Fruit fly (Drosophila melanogaster) whole organism, embryonic: ENCODE data around the gene CG14024.
A peak's percentile ranks its signal among the peaks of the same experiment; 100 is the strongest.

Experiments used
- Bgb ChIP-seq: fragments of 200-800 bp; sonication (Bioruptor generic); IDR thresholded peaks from 2 replicates; pipeline ENCODE4 v1.3.6; 2022; ENCODE audit warnings: missing biosample characterization, missing genetic modification characterization; ENCODE audit not compliant: partially characterized antibody
- CG10543 ChIP-seq: fragments of 200-800 bp; sonication (Bioruptor generic); optimal IDR thresholded peaks from 3 replicates; lab custom pipeline; 2017; ENCODE audit warnings: missing biosample characterization, mild to moderate bottlenecking, missing genetic modification characterization, moderate library complexity
- CG11085 ChIP-seq: fragments of 200-800 bp; sonication (Bioruptor generic); IDR thresholded peaks from 2 replicates; pipeline ENCODE4 v1.3.6; 2022; ENCODE audit warnings: missing biosample characterization, missing genetic modification characterization
- CG11560 ChIP-seq: fragments of 200-800 bp; sonication (Bioruptor generic); IDR thresholded peaks from 3 replicates; pipeline ENCODE4 v1.3.6; 2022; ENCODE audit warnings: missing biosample characterization, missing genetic modification characterization
- CG12219 ChIP-seq: fragments of 200-800 bp; sonication (Bioruptor generic); optimal IDR thresholded peaks from 3 replicates; lab custom pipeline; 2018; ENCODE audit warnings: missing biosample characterization, mild to moderate bottlenecking, missing genetic modification characterization
- CG12744 ChIP-seq: fragments of 200-800 bp; sonication (Bioruptor generic); optimal IDR thresholded peaks from 2 replicates; lab custom pipeline; 2016; ENCODE audit warnings: missing biosample characterization, missing genetic modification characterization
- CG15696 ChIP-seq: fragments of 200-800 bp; sonication (Bioruptor generic); optimal IDR thresholded peaks from 2 replicates; lab custom pipeline; 2019; ENCODE audit warnings: missing biosample characterization, mild to moderate bottlenecking, missing genetic modification characterization, moderate library complexity
- CG18599 ChIP-seq: fragments of 200-800 bp; sonication (Bioruptor generic); optimal IDR thresholded peaks from 3 replicates; lab custom pipeline; 2017; ENCODE audit warnings: missing biosample characterization, missing genetic modification characterization, mild to moderate bottlenecking, moderate library complexity, missing genetic modification reagents
- CG2678 ChIP-seq: fragments of 200-800 bp; sonication (Bioruptor generic); optimal IDR thresholded peaks from 3 replicates; lab custom pipeline; 2019; ENCODE audit warnings: missing biosample characterization, mild to moderate bottlenecking, missing genetic modification characterization, moderate library complexity
- CG2875 ChIP-seq: fragments of 200-800 bp; sonication (Bioruptor generic); optimal IDR thresholded peaks from 2 replicates; lab custom pipeline; 2017; ENCODE audit warnings: missing biosample characterization, mild to moderate bottlenecking, missing genetic modification characterization, missing genetic modification reagents
- CG2889 ChIP-seq: fragments of 200-800 bp; sonication (Bioruptor generic); IDR thresholded peaks from 3 replicates; pipeline ENCODE4 v1.3.6; 2022; ENCODE audit warnings: missing biosample characterization, missing genetic modification characterization
- CG30403 ChIP-seq: fragments of 200-800 bp; sonication (Bioruptor generic); optimal IDR thresholded peaks from 3 replicates; lab custom pipeline; 2016; ENCODE audit warnings: missing biosample characterization, missing genetic modification characterization
- CG30431 ChIP-seq: fragments of 200-800 bp; sonication (Bioruptor generic); optimal IDR thresholded peaks from 2 replicates; lab custom pipeline; 2017; ENCODE audit warnings: missing biosample characterization, missing genetic modification characterization
- CG32532 ChIP-seq: fragments of 200-800 bp; sonication (Bioruptor generic); IDR thresholded peaks from 2 replicates; pipeline ENCODE4 v1.3.6; 2022; ENCODE audit warnings: missing biosample characterization, missing genetic modification characterization
- CG4328 ChIP-seq: fragments of 200-800 bp; sonication (Bioruptor generic); optimal IDR thresholded peaks from 3 replicates; lab custom pipeline; 2017; ENCODE audit warnings: missing biosample characterization, missing genetic modification reagents, missing genetic modification characterization
- CG4360 ChIP-seq: fragments of 200-800 bp; sonication (Bioruptor generic); IDR thresholded peaks from 2 replicates; pipeline ENCODE4 v1.3.6; 2022; ENCODE audit warnings: missing biosample characterization, missing genetic modification characterization
- CG4854 ChIP-seq: fragments of 200-800 bp; sonication (Bioruptor generic); optimal IDR thresholded peaks from 2 replicates; lab custom pipeline; 2016; ENCODE audit warnings: missing biosample characterization, missing genetic modification characterization, inconsistent platforms
- CG6254 ChIP-seq: fragments of 200-800 bp; sonication (Bioruptor generic); optimal IDR thresholded peaks from 3 replicates; lab custom pipeline; 2017; ENCODE audit warnings: mild to moderate bottlenecking, missing biosample characterization, missing genetic modification reagents, missing genetic modification characterization
- CG6813 ChIP-seq: fragments of 200-800 bp; sonication (Bioruptor generic); optimal IDR thresholded peaks from 2 replicates; lab custom pipeline; 2017; ENCODE audit warnings: missing biosample characterization, missing genetic modification characterization, mild to moderate bottlenecking, moderate library complexity, missing genetic modification reagents
- CG8281 ChIP-seq: fragments of 200-800 bp; sonication (Bioruptor generic); optimal IDR thresholded peaks from 2 replicates; lab custom pipeline; 2018; ENCODE audit warnings: missing biosample characterization, mild to moderate bottlenecking, missing genetic modification characterization, moderate library complexity
- CG9215 ChIP-seq: fragments of 200-800 bp; sonication (Bioruptor generic); IDR thresholded peaks from 2 replicates; pipeline ENCODE4 v1.3.6; 2022; ENCODE audit warnings: missing biosample characterization, missing genetic modification characterization
- CkIIα-i1 ChIP-seq: fragments of 200-800 bp; sonication (Bioruptor generic); IDR thresholded peaks from 2 replicates; pipeline ENCODE4 v1.3.6; 2022; ENCODE audit warnings: missing biosample characterization, missing genetic modification characterization
- HHEX ChIP-seq: fragments of 200-800 bp; sonication (Bioruptor generic); optimal IDR thresholded peaks from 3 replicates; lab custom pipeline; 2017; ENCODE audit warnings: missing biosample characterization, mild to moderate bottlenecking, missing genetic modification characterization, missing genetic modification reagents
- Hr3 ChIP-seq: fragments of 200-800 bp; sonication (Bioruptor generic); optimal IDR thresholded peaks from 3 replicates; lab custom pipeline; 2016; ENCODE audit warnings: missing biosample characterization, missing genetic modification characterization
- Hr78 ChIP-seq, 2 experiments: fragments of 200-800 bp in 1 of 2; fragments of >200 bp in 1 of 2; sonication (Bioruptor generic) in 1 of 2; optimal IDR thresholded peaks; 2 replicates each; lab custom pipeline; 2017 to 2019; ENCODE audit warnings: missing biosample characterization in 2 of 2, missing genetic modification characterization in 2 of 2, mild to moderate bottlenecking in 1 of 2, moderate library complexity in 1 of 2
- Myb ChIP-seq: fragments of 200-800 bp; sonication (Bioruptor generic); optimal IDR thresholded peaks from 2 replicates; lab custom pipeline; 2016; ENCODE audit warnings: missing biosample characterization, missing genetic modification characterization
- Oli ChIP-seq: fragments of 200-800 bp; sonication (Bioruptor generic); optimal IDR thresholded peaks from 2 replicates; lab custom pipeline; 2018; ENCODE audit warnings: missing biosample characterization, mild to moderate bottlenecking, missing genetic modification characterization, moderate library complexity
- Ptx1 ChIP-seq: fragments of 200-800 bp; sonication (Bioruptor generic); IDR thresholded peaks from 2 replicates; pipeline ENCODE4 v1.3.6; 2022; ENCODE audit warnings: missing biosample characterization, missing genetic modification characterization
- abd-A ChIP-seq: fragments of 200-800 bp; sonication (Bioruptor generic); optimal IDR thresholded peaks from 3 replicates; lab custom pipeline; 2019; ENCODE audit warnings: missing biosample characterization, mild to moderate bottlenecking, missing genetic modification characterization, moderate library complexity
- chm ChIP-seq: fragments of 200-800 bp; sonication (Bioruptor generic); IDR thresholded peaks from 2 replicates; pipeline ENCODE4 v1.3.6; 2022; ENCODE audit warnings: missing biosample characterization, missing genetic modification characterization
- cwo ChIP-seq: fragments of 200-800 bp; sonication (Bioruptor generic); optimal IDR thresholded peaks from 3 replicates; lab custom pipeline; 2017; ENCODE audit warnings: missing biosample characterization, missing genetic modification characterization, mild to moderate bottlenecking, moderate library complexity, missing genetic modification reagents
- dan ChIP-seq: fragments of 200-800 bp; sonication (Bioruptor generic); IDR thresholded peaks from 2 replicates; pipeline ENCODE4 v1.3.6; 2022; ENCODE audit warnings: missing biosample characterization, missing genetic modification characterization
- fd102C ChIP-seq: fragments of 200-800 bp; sonication (Bioruptor generic); optimal IDR thresholded peaks from 2 replicates; lab custom pipeline; 2018; ENCODE audit warnings: missing biosample characterization, mild to moderate bottlenecking, missing genetic modification characterization, moderate library complexity
- fru ChIP-seq: fragments of >200 bp; optimal IDR thresholded peaks from 2 replicates; lab custom pipeline; 2017
- gce ChIP-seq: fragments of 200-800 bp; sonication (Bioruptor generic); IDR thresholded peaks from 3 replicates; pipeline ENCODE4 v1.3.6; 2022; ENCODE audit warnings: missing biosample characterization, missing genetic modification characterization
- ind ChIP-seq: fragments of 200-800 bp; sonication (Bioruptor generic); optimal IDR thresholded peaks from 3 replicates; lab custom pipeline; 2016; ENCODE audit warnings: missing biosample characterization, missing genetic modification characterization
- kni ChIP-seq: fragments of 200-800 bp; sonication (Bioruptor generic); optimal IDR thresholded peaks from 3 replicates; lab custom pipeline; 2017; ENCODE audit warnings: mild to moderate bottlenecking, missing biosample characterization, missing genetic modification reagents, missing genetic modification characterization
- lab ChIP-seq: fragments of 200-800 bp; sonication (Bioruptor generic); optimal IDR thresholded peaks from 3 replicates; lab custom pipeline; 2017; ENCODE audit warnings: missing biosample characterization, missing genetic modification characterization, mild to moderate bottlenecking, moderate library complexity, missing genetic modification reagents
- lilli ChIP-seq: fragments of 200-800 bp; sonication (Bioruptor generic); optimal IDR thresholded peaks from 3 replicates; lab custom pipeline; 2016; ENCODE audit warnings: missing biosample characterization, missing genetic modification characterization
- lov ChIP-seq, 2 experiments: fragments of 200-800 bp in 1 of 2; fragments of >200 bp in 1 of 2; sonication (Bioruptor generic) in 1 of 2; IDR thresholded peaks in 1 of 2; optimal IDR thresholded peaks in 1 of 2; 2 replicates in 1 of 2; 3 replicates in 1 of 2; pipeline versions ENCODE4 v1.3.6 to Lab custom; 2017 to 2022; ENCODE audit warnings: missing biosample characterization in 1 of 2, missing genetic modification characterization in 1 of 2
- pnt ChIP-seq: fragments of 200-800 bp; sonication (Bioruptor generic); optimal IDR thresholded peaks from 3 replicates; lab custom pipeline; 2016; ENCODE audit warnings: missing biosample characterization, missing genetic modification characterization
- prd ChIP-seq, 3 experiments: fragments of >200 bp in 2 of 3; fragments of 200-800 bp in 1 of 3; sonication (Bioruptor generic) in 1 of 3; optimal IDR thresholded peaks in 2 of 3; IDR thresholded peaks in 1 of 3; 2 replicates in 2 of 3; 3 replicates in 1 of 3; pipeline versions ENCODE4 v1.3.6 to Lab custom; 2017 to 2022; ENCODE audit warnings: missing biosample characterization in 1 of 3, missing genetic modification characterization in 1 of 3
- pum ChIP-seq: fragments of 200-800 bp; sonication (Bioruptor generic); optimal IDR thresholded peaks from 2 replicates; lab custom pipeline; 2016; ENCODE audit warnings: missing biosample characterization, missing genetic modification characterization
- row ChIP-seq: fragments of 200-800 bp; sonication (Bioruptor generic); IDR thresholded peaks from 3 replicates; pipeline ENCODE4 v1.3.6; 2022; ENCODE audit warnings: missing biosample characterization, missing genetic modification characterization
- sens-2 ChIP-seq: fragments of 200-800 bp; sonication (Bioruptor generic); IDR thresholded peaks from 2 replicates; pipeline ENCODE4 v1.3.6; 2022; ENCODE audit warnings: missing biosample characterization, missing genetic modification characterization
- slbo ChIP-seq: fragments of 200-800 bp; sonication (Bioruptor generic); IDR thresholded peaks from 2 replicates; pipeline ENCODE4 v1.3.6; 2022; ENCODE audit warnings: missing biosample characterization, missing genetic modification characterization
- ttk ChIP-seq: fragments of 200-800 bp; sonication (Bioruptor generic); IDR thresholded peaks from 2 replicates; pipeline ENCODE4 v2.1.2; 2022; ENCODE audit warnings: missing biosample characterization, missing genetic modification characterization
- zen2 ChIP-seq: fragments of 200-800 bp; sonication (Bioruptor generic); IDR thresholded peaks from 3 replicates; pipeline ENCODE4 v1.3.6; 2022; ENCODE audit warnings: missing biosample characterization, missing genetic modification characterization; ENCODE audit not compliant: partially characterized antibody

Gene CG14024

DNA sequence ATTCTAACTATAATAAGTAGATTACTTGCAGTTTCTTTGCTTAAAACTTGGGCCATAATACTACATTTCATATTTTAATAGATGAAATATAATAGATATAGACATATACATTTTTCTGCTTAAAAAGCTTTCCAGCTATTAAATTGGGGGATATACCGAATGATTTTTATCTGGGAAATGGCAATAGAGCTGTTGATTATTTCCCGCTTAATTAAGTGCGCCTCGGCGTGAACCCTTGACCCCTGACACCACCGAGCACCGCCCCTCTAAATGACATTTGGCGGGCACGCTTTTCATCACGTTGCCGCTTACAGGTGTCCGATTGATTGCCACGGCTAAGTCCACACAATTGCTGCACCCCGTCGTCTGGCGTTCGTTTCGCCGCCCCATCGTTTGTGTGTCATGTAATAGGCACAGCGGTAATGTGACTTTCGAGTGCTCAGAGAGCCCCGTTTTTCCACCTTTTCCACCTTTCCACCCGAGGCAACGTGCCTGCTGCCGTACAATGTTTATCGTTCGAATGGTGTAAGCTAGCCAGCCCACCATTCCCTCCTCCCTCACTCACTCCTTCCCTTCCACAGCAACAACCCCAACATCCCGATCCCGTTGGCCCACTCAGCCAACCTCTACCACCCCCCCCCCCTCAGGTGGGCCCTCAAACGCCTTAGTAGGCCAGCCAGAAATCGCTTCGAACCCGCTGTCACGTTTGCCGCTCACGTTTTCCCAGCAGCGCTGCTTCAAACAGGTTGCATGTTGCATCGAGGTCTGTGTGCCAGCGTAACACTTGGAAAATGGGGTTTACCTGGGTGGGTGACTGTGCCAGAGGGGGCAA lies 13.7 kb downstream of the CG14024 start (continued):
- TF ChIP-seq fru (lab: Kevin White, UChicago): no peak
- TF ChIP-seq CG12219 (GFP tag; lab: Kevin White, UChicago): no peak
- no peak for TF ChIP-seq row (GFP tag; lab: Robert Waterston, UW)
- TF ChIP-seq CG2889 (GFP tag; lab: Robert Waterston, UW): no peak
- 0 out of 2 replicates have a peak, but pooled peaks have one; percentile 4 for TF ChIP-seq slbo
- TF ChIP-seq CG2678 (tag; lab: Kevin White, UChicago): no peak
- TF ChIP-seq lilli (GFP tag; lab: Kevin White, UChicago): no peak
- no peak for TF ChIP-seq CG9215 (GFP tag; lab: Robert Waterston, UW)
- no peak for TF ChIP-seq zen2
- TF ChIP-seq Hr78 (GFP tag; optimal IDR thresholded peaks at IDR 0.05; lab: Kevin White, UChicago): peak in 1 of 2 experiments; percentile 86
- TF ChIP-seq CkIIα-i1: no peak
- no peak for TF ChIP-seq CG30431 (GFP tag; lab: Kevin White, UChicago)
- TF ChIP-seq CG4854 (GFP tag; lab: Kevin White, UChicago): no peak
- TF ChIP-seq Oli (tag; lab: Kevin White, UChicago): no peak
- TF ChIP-seq CG2875 (GFP tag; lab: Kevin White, UChicago): no peak
- TF ChIP-seq CG32532 (GFP tag; lab: Robert Waterston, UW): no peak
- peak; percentile 95 for TF ChIP-seq kni (GFP tag; lab: Kevin White, UChicago)
- no peak for TF ChIP-seq CG8281 (tag; lab: Kevin White, UChicago)
- no peak for TF ChIP-seq lov (optimal IDR thresholded peaks at IDR 0.05; lab: Kevin White, UChicago)
- TF ChIP-seq lov (GFP tag; IDR thresholded peaks at IDR 0.05; lab: Robert Waterston, UW): no peak
- no peak for TF ChIP-seq fd102C
- TF ChIP-seq CG30403 (GFP tag; lab: Kevin White, UChicago): no peak
- TF ChIP-seq ind (GFP tag; lab: Kevin White, UChicago): no peak
- TF ChIP-seq cwo: peak; percentile 92
- no peak for TF ChIP-seq pnt (GFP tag; lab: Kevin White, UChicago)
- peak; percentile 10 for TF ChIP-seq abd-A (tag; lab: Kevin White, UChicago)
- TF ChIP-seq gce (GFP tag; lab: Robert Waterston, UW): no peak
- TF ChIP-seq Ptx1 (GFP tag; lab: Robert Waterston, UW): no peak
- no peak for TF ChIP-seq dan (GFP tag; lab: Robert Waterston, UW)
- peak; percentile 35 for TF ChIP-seq CG10543 (GFP tag; lab: Kevin White, UChicago)
- TF ChIP-seq CG11560 (tag; lab: Robert Waterston, UW): no peak
- no peak for TF ChIP-seq CG11085 (GFP tag; lab: Robert Waterston, UW)
- peak; percentile 4 for TF ChIP-seq CG6813 (GFP tag; lab: Kevin White, UChicago)
- no peak for TF ChIP-seq prd (optimal IDR thresholded peaks at IDR 0.05; lab: Kevin White, UChicago)
- TF ChIP-seq prd (GFP tag; IDR thresholded peaks at IDR 0.05; lab: Robert Waterston, UW): 0 out of 3 replicates have a peak, but pooled peaks have one; percentile 8
- no peak for TF ChIP-seq CG6254 (GFP tag; lab: Kevin White, UChicago)
- TF ChIP-seq Hr3 (GFP tag; lab: Kevin White, UChicago): peak; percentile 10
- no peak for TF ChIP-seq Myb (GFP tag; lab: Kevin White, UChicago)
- TF ChIP-seq CG4360 (GFP tag; lab: Robert Waterston, UW): no peak; the same call in 1 of the 2 replicates
- TF ChIP-seq Bgb (GFP tag; lab: Robert Waterston, UW): 0 out of 2 replicates have a peak, but pooled peaks have one; percentile 9
- peak; percentile 78 for TF ChIP-seq ttk (GFP tag; lab: Robert Waterston, UW)
- TF ChIP-seq sens-2: no peak
- TF ChIP-seq HHEX: no peak
- TF ChIP-seq lab (GFP tag; lab: Kevin White, UChicago): peak; percentile 42
- 0 out of 2 replicates have a peak, but pooled peaks have one; percentile 27 for TF ChIP-seq chm (GFP tag; lab: Robert Waterston, UW)
- TF ChIP-seq pum (GFP tag; lab: Kevin White, UChicago): no peak
- no peak for TF ChIP-seq CG4328 (GFP tag; lab: Kevin White, UChicago)
- peak; percentile 20 for TF ChIP-seq CG18599 (GFP tag; lab: Kevin White, UChicago)
- TF ChIP-seq CG12744 (GFP tag; lab: Kevin White, UChicago): no peak
- no peak for TF ChIP-seq CG15696 (tag; lab: Kevin White, UChicago)
